Fruit fly (Drosophila melanogaster): ENCODE data around the gene Hsp27.

The Hsp27 gene

dm6 chr3L:9360217-9360692, 23.6 kb upstream of the Hsp27 start, which contains the start of gene Pdxk (continued):
- TF ChIP-seq CG6683 (GFP tag; optimal IDR thresholded peaks at IDR 0.05), result no peak
- TF ChIP-seq CG2129 (GFP tag; IDR thresholded peaks at IDR 0.05; ENCODE audit: partially characterized antibody), result no peak
- TF ChIP-seq dm (GFP tag; optimal IDR thresholded peaks at IDR 0.05), result no peak
- TF ChIP-seq CG12104 (GFP tag; optimal IDR thresholded peaks at IDR 0.05), result no peak
- peak; percentile 97 for TF ChIP-seq ftz-f1 (GFP tag; optimal IDR thresholded peaks at IDR 0.05)
- no peak for TF ChIP-seq zfh2 (GFP tag; optimal IDR thresholded peaks at IDR 0.05)
- no peak for TF ChIP-seq B-H1 (GFP tag; IDR thresholded peaks at IDR 0.05)
- no peak for TF ChIP-seq Elba2 (GFP tag; optimal IDR thresholded peaks at IDR 0.05)
- TF ChIP-seq CG13624 (GFP tag; optimal IDR thresholded peaks at IDR 0.05), result no peak
- TF ChIP-seq Fer3 (tag; optimal IDR thresholded peaks at IDR 0.05), result peak; percentile 22
- TF ChIP-seq CG15011 (GFP tag; optimal IDR thresholded peaks at IDR 0.05), result no peak
- no peak for TF ChIP-seq gt (GFP tag; IDR thresholded peaks at IDR 0.05)
- no peak for TF ChIP-seq CG18262 (tag; optimal IDR thresholded peaks at IDR 0.05)
- no peak for TF ChIP-seq CG4328 (GFP tag; optimal IDR thresholded peaks at IDR 0.05)
- no peak for TF ChIP-seq ems (GFP tag; optimal IDR thresholded peaks at IDR 0.05)
- TF ChIP-seq oc (tag; optimal IDR thresholded peaks at IDR 0.05), result no peak
- TF ChIP-seq ac (GFP tag; optimal IDR thresholded peaks at IDR 0.05), result no peak
- TF ChIP-seq CG3726 (GFP tag; IDR thresholded peaks at IDR 0.05), result no peak
- TF ChIP-seq pum (GFP tag; optimal IDR thresholded peaks at IDR 0.05), result no peak
- peak; percentile 67 for TF ChIP-seq exex (tag; optimal IDR thresholded peaks at IDR 0.05)
- no peak for TF ChIP-seq CG7786 (GFP tag; optimal IDR thresholded peaks at IDR 0.05)
- no peak for TF ChIP-seq CG18764 (GFP tag; optimal IDR thresholded peaks at IDR 0.05)
- TF ChIP-seq Lhr (GFP tag; optimal IDR thresholded peaks at IDR 0.05), result no peak
- no peak for TF ChIP-seq CG3847 (GFP tag; IDR thresholded peaks at IDR 0.05)
- no peak for TF ChIP-seq Hey (tag; optimal IDR thresholded peaks at IDR 0.05)
- no peak for TF ChIP-seq esg (GFP tag; conservative IDR thresholded peaks at IDR 0.05)
- no peak for TF ChIP-seq psq (GFP tag; optimal IDR thresholded peaks at IDR 0.05)
- TF ChIP-seq CG1792 (GFP tag; optimal IDR thresholded peaks at IDR 0.05), result no peak

DNA sequence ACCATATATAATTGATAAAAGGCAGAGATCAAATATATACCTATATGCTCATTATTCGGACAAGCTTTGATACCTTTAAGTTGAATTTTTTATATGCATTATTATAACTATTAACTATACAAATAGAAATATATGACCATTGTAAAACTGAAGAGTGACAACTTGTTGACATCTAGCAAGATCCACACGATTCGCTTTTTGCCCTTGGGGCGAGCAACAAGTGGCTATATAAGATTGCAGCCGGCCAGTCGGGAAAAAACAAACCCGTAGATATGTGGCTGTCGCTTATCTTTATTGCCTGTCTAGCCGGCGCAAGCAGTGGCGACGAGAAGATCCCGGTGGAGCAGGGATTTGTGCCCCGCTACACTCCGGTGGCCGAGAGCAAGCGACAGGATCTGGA, 22.0 kb upstream of the Hsp27 start, which contains the start of gene CG34456:
Gene CG34456 (plus strand): TSS at position 215 of the 400 bp plus-strand sequence.
- TF ChIP-seq Camta (GFP tag; optimal IDR thresholded peaks at IDR 0.05), result no peak
- TF ChIP-seq CG13296 (GFP tag; optimal IDR thresholded peaks at IDR 0.05), result peak; percentile 26
- no peak for TF ChIP-seq CG11093 (GFP tag; IDR thresholded peaks at IDR 0.05)
- peak; percentile 25 for TF ChIP-seq CG34376 (GFP tag; optimal IDR thresholded peaks at IDR 0.05)
- peak; percentile 2 for TF ChIP-seq CG13894 (tag; optimal IDR thresholded peaks at IDR 0.05)
- no peak for TF ChIP-seq CG7928 (GFP tag; optimal IDR thresholded peaks at IDR 0.05)
- peak; percentile 9 for TF ChIP-seq sug (tag; optimal IDR thresholded peaks at IDR 0.05)

dm6 chr3L:9364131-9364530, 19.7 kb upstream of the Hsp27 start, which contains the start of gene mRRF1:
mRRF1 (plus strand) TSS chr3L:9364350.
- TF ChIP-seq CG17359 (tag; optimal IDR thresholded peaks at IDR 0.05) (peak; percentile 76), Ravus (GFP tag; IDR thresholded peaks at IDR 0.05) (no peak), rib (GFP tag; IDR thresholded peaks at IDR 0.05) (no peak), CG8281 (tag; optimal IDR thresholded peaks at IDR 0.05) (no peak), gsb-n (tag; optimal IDR thresholded peaks at IDR 0.05) (peak; percentile 9), CG13287 (GFP tag; IDR thresholded peaks at IDR 0.05; ENCODE audit: partially characterized antibody) (peak; percentile 36; the same call in 1 of the 2 replicates), sisA (GFP tag; IDR thresholded peaks at IDR 0.05) (no peak), CG15514 (GFP tag; optimal IDR thresholded peaks at IDR 0.05) (peak; percentile 40), crp (GFP tag; optimal IDR thresholded peaks at IDR 0.05) (peak in 1 of 2 experiments; percentile 80), btn (GFP tag; optimal IDR thresholded peaks at IDR 0.05) (no peak), CG9437 (GFP tag; optimal IDR thresholded peaks at IDR 0.05) (peak; percentile 99), CG34224 (GFP tag; IDR thresholded peaks at IDR 0.05; ENCODE audit: partially characterized antibody) (peak; percentile 35; the same call in 1 of the 3 replicates), CG12659 (GFP tag; optimal IDR thresholded peaks at IDR 0.05) (no peak), CoRest (tag; optimal IDR thresholded peaks at IDR 0.05) (no peak), CG31441 (GFP tag; IDR thresholded peaks at IDR 0.05) (no peak)
